Worm (Caenorhabditis elegans) whole organism, L4 larva: ENCODE measurements around the gene srbc-41.

ENCODE experiments used
- aly-2 ChIP-seq: sonication (generic microtip); optimal IDR thresholded peaks from 2 replicates; lab custom pipeline; 2018; ENCODE audit warnings: missing biosample characterization, missing genetic modification characterization
- lsy-2 ChIP-seq, 2 experiments: fragments of 150-350 bp in 1 of 2; sonication (generic microtip) in 1 of 2; optimal IDR thresholded peaks; 2 replicates each; lab custom pipeline; 2014 to 2017; ENCODE audit warnings: missing biosample characterization in 2 of 2, missing genetic modification characterization in 2 of 2
- unc-130 ChIP-seq: sonication (generic microtip); optimal IDR thresholded peaks from 2 replicates; lab custom pipeline; 2016; ENCODE audit warnings: missing genetic modification reagents, missing genetic modification characterization, missing compliant biosample characterization

- TF ChIP-seq aly-2 (tag; lab: Kevin White, UChicago) (no peak), lsy-2 (tag; optimal IDR thresholded peaks at IDR 0.05; lab: Kevin White, UChicago) (no peak), unc-130 (no peak)
Observed at ce11 chrV:1643886-1644285, 29.3 kb upstream of the srbc-41 start, which contains the start of gene alh-2.
